Worm (Caenorhabditis elegans) whole organism, L1 larva: ENCODE results near the gene aka-1.

Source experiments
- ama-1 ChIP-seq: fragments of 150-350 bp; optimal IDR thresholded peaks from 2 replicates; lab custom pipeline; 2014
- egl-13 ChIP-seq: sonication (generic microtip); optimal IDR thresholded peaks from 2 replicates; lab custom pipeline; 2016; ENCODE audit warnings: missing genotype, missing genetic modification reagents, missing genetic modification characterization, missing compliant biosample characterization
- nhr-47 ChIP-seq: sonication (generic microtip); optimal IDR thresholded peaks from 2 replicates; lab custom pipeline; 2016; ENCODE audit warnings: mild to moderate bottlenecking, missing genetic modification characterization, moderate library complexity, missing compliant biosample characterization
- nhr-90 ChIP-seq: sonication (generic microtip); optimal IDR thresholded peaks from 2 replicates; lab custom pipeline; 2016; ENCODE audit warnings: mild to moderate bottlenecking, missing genetic modification characterization, missing compliant biosample characterization; ENCODE audit not compliant: poor library complexity
- pqm-1 ChIP-seq: sonication (generic microtip); optimal IDR thresholded peaks from 3 replicates; lab custom pipeline; 2017; ENCODE audit warnings: missing biosample characterization, missing genetic modification characterization

ce11 chrII:7458706-7459105 lies 19.6 kb downstream of the aka-1 start, which contains the start of gene D1022.5:
- no peak for TF ChIP-seq nhr-47 (tag; lab: Kevin White, UChicago)
- no peak for TF ChIP-seq egl-13 (tag; lab: Kevin White, UChicago)
- TF ChIP-seq ama-1, result no peak
- no peak for TF ChIP-seq pqm-1 (tag; lab: Kevin White, UChicago)
- no peak for TF ChIP-seq nhr-90 (tag; lab: Kevin White, UChicago)
